Worm (Caenorhabditis elegans): ENCODE results near the gene K11H12.11.

ce11 chrIV:657046-657445 is 13.3 kb downstream of the K11H12.11 start:
- TF ChIP-seq zag-1 (tag; optimal IDR thresholded peaks at IDR 0.05) (no peak), ama-1 (optimal IDR thresholded peaks at IDR 0.05) (no peak), skn-1 (tag; optimal IDR thresholded peaks at IDR 0.05) (no peak)

All from whole organism, L4 larva.